Fruit fly (Drosophila melanogaster) whole organism, prepupa: ENCODE measurements around the gene CG31882.

Experiments
- Blimp-1 ChIP-seq: fragments of 200-800 bp; sonication (Bioruptor generic); optimal IDR thresholded peaks from 3 replicates; lab custom pipeline; 2017; ENCODE audit warnings: missing biosample characterization, missing genetic modification characterization, mild to moderate bottlenecking, moderate library complexity, missing genetic modification reagents
- CG10631 ChIP-seq: fragments of 200-800 bp; sonication (Bioruptor generic); optimal IDR thresholded peaks from 2 replicates; lab custom pipeline; 2016; ENCODE audit warnings: missing biosample characterization, missing genetic modification characterization
- CG10669 ChIP-seq: fragments of 200-800 bp; sonication (Bioruptor generic); optimal IDR thresholded peaks from 3 replicates; lab custom pipeline; 2018; ENCODE audit warnings: missing biosample characterization, mild to moderate bottlenecking, missing genetic modification characterization, moderate library complexity
- CG11294 ChIP-seq: fragments of 200-800 bp; sonication (Bioruptor generic); IDR thresholded peaks from 2 replicates; pipeline ENCODE4 v1.3.6; 2022; ENCODE audit warnings: missing biosample characterization, missing genetic modification characterization
- CG11762 ChIP-seq: fragments of 200-800 bp; sonication (Bioruptor generic); optimal IDR thresholded peaks from 3 replicates; lab custom pipeline; 2016; ENCODE audit warnings: missing biosample characterization, missing genetic modification characterization; ENCODE audit not compliant: insufficient read depth
- CG11902 ChIP-seq: fragments of 200-800 bp; sonication (Bioruptor generic); optimal IDR thresholded peaks from 3 replicates; lab custom pipeline; 2016; ENCODE audit warnings: missing biosample characterization, missing genetic modification characterization
- CG15336 ChIP-seq: fragments of 200-800 bp; sonication (Bioruptor generic); IDR thresholded peaks from 2 replicates; pipeline ENCODE4 v1.3.6; 2022; ENCODE audit warnings: missing biosample characterization, missing genetic modification characterization
- CG16779 ChIP-seq: fragments of 200-800 bp; sonication (Bioruptor generic); optimal IDR thresholded peaks from 3 replicates; lab custom pipeline; 2017; ENCODE audit warnings: missing biosample characterization, mild to moderate bottlenecking, missing genetic modification characterization
- CG3032 ChIP-seq: fragments of 200-800 bp; optimal IDR thresholded peaks from 2 replicates; lab custom pipeline; 2019; ENCODE audit warnings: missing biosample characterization, mild to moderate bottlenecking, missing genetic modification characterization, moderate library complexity
- CG31627 ChIP-seq: fragments of 200-800 bp; sonication (Bioruptor generic); optimal IDR thresholded peaks from 3 replicates; lab custom pipeline; 2016; ENCODE audit warnings: missing biosample characterization, missing genetic modification characterization
- CG32006 ChIP-seq: fragments of 200-800 bp; sonication (Bioruptor generic); optimal IDR thresholded peaks from 3 replicates; lab custom pipeline; 2017; ENCODE audit warnings: missing biosample characterization, mild to moderate bottlenecking, missing genetic modification characterization
- CG34406 ChIP-seq: fragments of 200-800 bp; sonication (Bioruptor generic); optimal IDR thresholded peaks from 3 replicates; lab custom pipeline; 2016; ENCODE audit warnings: missing biosample characterization, missing genetic modification characterization
- CG3919 ChIP-seq: fragments of 200-800 bp; sonication (Bioruptor generic); optimal IDR thresholded peaks from 3 replicates; lab custom pipeline; 2016; ENCODE audit warnings: missing biosample characterization, missing genetic modification characterization
- CG6276 ChIP-seq: fragments of 200-800 bp; sonication (Bioruptor generic); optimal IDR thresholded peaks from 2 replicates; lab custom pipeline; 2017; ENCODE audit warnings: missing biosample characterization, mild to moderate bottlenecking, missing genetic modification characterization
- CG6792 ChIP-seq: fragments of 200-800 bp; sonication (Bioruptor generic); optimal IDR thresholded peaks from 3 replicates; lab custom pipeline; 2016; ENCODE audit warnings: missing biosample characterization, missing genetic modification characterization
- CG6808 ChIP-seq: fragments of 200-800 bp; sonication (Bioruptor generic); optimal IDR thresholded peaks from 3 replicates; lab custom pipeline; 2017; ENCODE audit warnings: missing biosample characterization, missing genetic modification characterization, mild to moderate bottlenecking, moderate library complexity, missing genetic modification reagents
- CG7368 ChIP-seq: fragments of 200-800 bp; sonication (Bioruptor generic); optimal IDR thresholded peaks from 3 replicates; lab custom pipeline; 2016; ENCODE audit warnings: missing biosample characterization, missing genetic modification characterization
- CG8119 ChIP-seq: fragments of 200-800 bp; sonication (Bioruptor generic); IDR thresholded peaks from 3 replicates; pipeline ENCODE4 v1.3.6; 2022; ENCODE audit warnings: missing biosample characterization, missing genetic modification characterization
- CG8319 ChIP-seq: fragments of 200-800 bp; sonication (Bioruptor generic); optimal IDR thresholded peaks from 3 replicates; lab custom pipeline; 2016; ENCODE audit warnings: missing biosample characterization, missing genetic modification characterization
- CG8632 ChIP-seq: fragments of 200-800 bp; sonication (Bioruptor generic); optimal IDR thresholded peaks from 3 replicates; lab custom pipeline; 2016; ENCODE audit warnings: missing biosample characterization, missing genetic modification characterization
- Eip75B ChIP-seq: fragments of 200-800 bp; sonication (Bioruptor generic); optimal IDR thresholded peaks from 3 replicates; lab custom pipeline; 2016; ENCODE audit warnings: missing biosample characterization, missing genetic modification characterization
- Eip78C ChIP-seq: fragments of 200-800 bp; sonication (Bioruptor generic); peaks from one replicate; lab custom pipeline; 2016; ENCODE audit warnings: missing biosample characterization, missing genetic modification characterization
- Eip93F ChIP-seq: fragments of 200-800 bp; sonication (Bioruptor generic); optimal IDR thresholded peaks from 2 replicates; lab custom pipeline; 2016; ENCODE audit warnings: missing biosample characterization, mild to moderate bottlenecking, missing genetic modification characterization
- Ets21C ChIP-seq: fragments of 200-800 bp; sonication (Bioruptor generic); optimal IDR thresholded peaks from 3 replicates; lab custom pipeline; 2016; ENCODE audit warnings: missing biosample characterization, missing genetic modification characterization
- Ets96B ChIP-seq: fragments of 200-800 bp; optimal IDR thresholded peaks from 2 replicates; lab custom pipeline; 2019; ENCODE audit warnings: missing biosample characterization, mild to moderate bottlenecking, missing genetic modification characterization, moderate library complexity
- Gug ChIP-seq: fragments of 200-800 bp; sonication (Bioruptor generic); IDR thresholded peaks from 2 replicates; pipeline ENCODE4 v1.3.6; 2022; ENCODE audit warnings: missing biosample characterization, missing genetic modification characterization
- Hr38 ChIP-seq: sonication (Bioruptor generic); optimal IDR thresholded peaks from 2 replicates; lab custom pipeline; 2016; ENCODE audit warnings: missing biosample characterization, missing genetic modification characterization
- Hr39 ChIP-seq: fragments of 200-800 bp; sonication (Bioruptor generic); optimal IDR thresholded peaks from 2 replicates; lab custom pipeline; 2016; ENCODE audit warnings: missing biosample characterization, missing genetic modification characterization
- Lpt ChIP-seq: fragments of 200-800 bp; sonication (Bioruptor generic); optimal IDR thresholded peaks from 3 replicates; lab custom pipeline; 2016; ENCODE audit warnings: missing biosample characterization, missing genetic modification characterization
- Met ChIP-seq: fragments of 200-800 bp; sonication (Bioruptor generic); optimal IDR thresholded peaks from 3 replicates; lab custom pipeline; 2016; ENCODE audit warnings: missing biosample characterization, missing genetic modification characterization
- Smox ChIP-seq: fragments of 200-800 bp; sonication (Bioruptor generic); optimal IDR thresholded peaks from 3 replicates; lab custom pipeline; 2016; ENCODE audit warnings: missing biosample characterization, missing genetic modification characterization
- Sox14 ChIP-seq: fragments of 200-800 bp; sonication (Bioruptor generic); optimal IDR thresholded peaks from 3 replicates; lab custom pipeline; 2016; ENCODE audit warnings: missing biosample characterization, missing genetic modification characterization
- acj6 ChIP-seq: fragments of 200-800 bp; sonication (Bioruptor generic); optimal IDR thresholded peaks from 3 replicates; lab custom pipeline; 2016; ENCODE audit warnings: missing biosample characterization, missing genetic modification characterization
- cyc ChIP-seq: fragments of 200-800 bp; sonication (Bioruptor generic); optimal IDR thresholded peaks from 3 replicates; lab custom pipeline; 2016; ENCODE audit warnings: missing biosample characterization, missing genetic modification characterization
- dac ChIP-seq: fragments of 200-800 bp; sonication (Bioruptor generic); optimal IDR thresholded peaks from 2 replicates; lab custom pipeline; 2017; ENCODE audit warnings: missing biosample characterization, mild to moderate bottlenecking, missing genetic modification characterization
- dsx ChIP-seq: fragments of 200-800 bp; optimal IDR thresholded peaks from 3 replicates; lab custom pipeline; 2019; ENCODE audit warnings: missing biosample characterization, mild to moderate bottlenecking, missing genetic modification characterization, moderate library complexity; ENCODE audit not compliant: poor library complexity, severe bottlenecking
- eg ChIP-seq: fragments of 200-800 bp; sonication (Bioruptor generic); IDR thresholded peaks from 3 replicates; pipeline ENCODE4 v1.3.6; 2022; ENCODE audit warnings: missing biosample characterization, missing genetic modification characterization
- esn ChIP-seq: fragments of 200-800 bp; sonication (Bioruptor generic); optimal IDR thresholded peaks from 2 replicates; lab custom pipeline; 2016; ENCODE audit warnings: missing biosample characterization, mild to moderate bottlenecking, missing genetic modification characterization, moderate library complexity
- fkh ChIP-seq: fragments of 200-800 bp; sonication (Bioruptor generic); optimal IDR thresholded peaks from 3 replicates; lab custom pipeline; 2017; ENCODE audit warnings: missing biosample characterization, mild to moderate bottlenecking, missing genetic modification characterization, moderate library complexity
- net ChIP-seq: fragments of 200-800 bp; sonication (Bioruptor generic); optimal IDR thresholded peaks from 3 replicates; lab custom pipeline; 2016; ENCODE audit warnings: missing biosample characterization, missing genetic modification characterization
- pdm3 ChIP-seq: fragments of 200-800 bp; sonication (Bioruptor generic); optimal IDR thresholded peaks from 3 replicates; lab custom pipeline; 2016; ENCODE audit warnings: missing biosample characterization, missing genetic modification characterization
- salr ChIP-seq, 2 experiments: fragments of 200-800 bp; sonication (Bioruptor generic); optimal IDR thresholded peaks; 3 replicates each; lab custom pipeline; 2016 to 2018; ENCODE audit warnings: missing biosample characterization in 2 of 2, missing genetic modification characterization in 2 of 2, mild to moderate bottlenecking in 1 of 2
- spab ChIP-seq: fragments of 200-800 bp; sonication (Bioruptor generic); optimal IDR thresholded peaks from 2 replicates; lab custom pipeline; 2017; ENCODE audit warnings: missing biosample characterization, mild to moderate bottlenecking, missing genetic modification characterization, missing genetic modification reagents
- ss ChIP-seq, 2 experiments: fragments of 200-800 bp; sonication (Bioruptor generic); optimal IDR thresholded peaks; 2 replicates in 1 of 2; 3 replicates in 1 of 2; lab custom pipeline; 2017 to 2018; ENCODE audit warnings: mild to moderate bottlenecking in 2 of 2, missing biosample characterization in 2 of 2, missing genetic modification characterization in 2 of 2, moderate library complexity in 1 of 2
- svp ChIP-seq: fragments of 200-800 bp; sonication (Bioruptor generic); peaks from one replicate; lab custom pipeline; 2016; ENCODE audit warnings: missing biosample characterization, missing genetic modification characterization
- topi ChIP-seq: fragments of 200-800 bp; sonication (Bioruptor generic); optimal IDR thresholded peaks from 3 replicates; lab custom pipeline; 2016; ENCODE audit warnings: missing biosample characterization, missing genetic modification characterization
- vri ChIP-seq: fragments of 200-800 bp; sonication (Bioruptor generic); optimal IDR thresholded peaks from 3 replicates; lab custom pipeline; 2016; ENCODE audit warnings: missing biosample characterization, mild to moderate bottlenecking, missing genetic modification characterization

CG31882 gene

dm6 chr2L:9613922-9614321, 11.2 kb downstream of the CG31882 start:
- TF ChIP-seq CG32006 (peak; percentile 18), CG11762 (GFP tag; lab: Kevin White, UChicago) (no peak), CG10669 (GFP tag; lab: Kevin White, UChicago) (no peak), CG11294 (peak; percentile 15; the same call in 1 of the 2 replicates), CG15336 (GFP tag; lab: Robert Waterston, UW) (peak; percentile 34; the same call in 1 of the 2 replicates), CG16779 (tag; lab: Kevin White, UChicago) (no peak), eg (GFP tag; lab: Robert Waterston, UW) (peak; percentile 63; the same call in 2 of the 3 replicates), dsx (peak; percentile 76), fkh (GFP tag; lab: Kevin White, UChicago) (peak; percentile 33), CG8119 (GFP tag; lab: Robert Waterston, UW) (0 out of 3 replicates have a peak, but pooled peaks have one; percentile 12), Eip78C (GFP tag; lab: Kevin White, UChicago) (peak; percentile 61), net (GFP tag; lab: Kevin White, UChicago) (peak; percentile 29), vri (GFP tag; lab: Kevin White, UChicago) (peak; percentile 49)
- TF ChIP-seq, all 60 proteins: peak for 10

dm6 chr2L:9613006-9613690, 11.9 kb downstream of the CG31882 start, which contains the start of gene Trx2:
TSS of gene Trx2 (plus strand) at chr2L:9613166.
- TF ChIP-seq CG10669 (GFP tag; lab: Kevin White, UChicago) (peak; percentile 13), CG31627 (GFP tag; lab: Kevin White, UChicago) (no peak), Sox14 (GFP tag; lab: Kevin White, UChicago) (peak; percentile 4), Eip93F (GFP tag; lab: Kevin White, UChicago) (no peak), salr (GFP tag; optimal IDR thresholded peaks at IDR 0.05; lab: Kevin White, UChicago) (peak in 1 of 2 experiments; percentile 5), CG7368 (GFP tag; lab: Kevin White, UChicago) (peak; percentile 26), topi (GFP tag; lab: Kevin White, UChicago) (peak; percentile 21), CG8632 (GFP tag; lab: Kevin White, UChicago) (no peak), Hr39 (GFP tag; lab: Kevin White, UChicago) (no peak), CG34406 (GFP tag; lab: Kevin White, UChicago) (no peak), acj6 (GFP tag; lab: Kevin White, UChicago) (no peak), fkh (GFP tag; lab: Kevin White, UChicago) (no peak), cyc (GFP tag; lab: Kevin White, UChicago) (no peak), Ets21C (GFP tag; lab: Kevin White, UChicago) (no peak), Gug (GFP tag; lab: Robert Waterston, UW) (no peak), dac (GFP tag; lab: Kevin White, UChicago) (no peak), Hr38 (no peak), CG8319 (GFP tag; lab: Kevin White, UChicago) (peak; percentile 19), Ets96B (tag; lab: Kevin White, UChicago) (no peak), Eip75B (GFP tag; lab: Kevin White, UChicago) (peak; percentile 6), CG11902 (GFP tag; lab: Kevin White, UChicago) (no peak), ss (GFP tag; optimal IDR thresholded peaks at IDR 0.05; lab: Kevin White, UChicago) (peak; percentile 50 to 52), CG11294 (peak; percentile 6; the same call in 1 of the 2 replicates), eg (GFP tag; lab: Robert Waterston, UW) (peak; percentile 50; the same call in 2 of the 3 replicates), CG6276 (GFP tag; lab: Kevin White, UChicago) (peak; percentile 25), Smox (no peak), esn (GFP tag; lab: Kevin White, UChicago) (peak; percentile 27), Met (GFP tag; lab: Kevin White, UChicago) (peak; percentile 10), net (GFP tag; lab: Kevin White, UChicago) (peak; percentile 55), CG3919 (peak; percentile 26), CG10631 (GFP tag; lab: Kevin White, UChicago) (no peak), spab (GFP tag; lab: Kevin White, UChicago) (no peak), pdm3 (no peak), svp (GFP tag; lab: Kevin White, UChicago) (peak; percentile 82), CG3032 (tag; lab: Kevin White, UChicago) (no peak), Eip78C (GFP tag; lab: Kevin White, UChicago) (peak; percentile 75), CG16779 (tag; lab: Kevin White, UChicago) (peak; percentile 73), Lpt (peak; percentile 56), CG11762 (GFP tag; lab: Kevin White, UChicago) (no peak), CG15336 (GFP tag; lab: Robert Waterston, UW) (peak; percentile 61), Blimp-1 (no peak), CG6808 (GFP tag; lab: Kevin White, UChicago) (no peak), CG6792 (GFP tag; lab: Kevin White, UChicago) (no peak)
